Worm (Caenorhabditis elegans): ENCODE measurements around the gene F46C5.1.

F46C5.1 gene

DNA sequence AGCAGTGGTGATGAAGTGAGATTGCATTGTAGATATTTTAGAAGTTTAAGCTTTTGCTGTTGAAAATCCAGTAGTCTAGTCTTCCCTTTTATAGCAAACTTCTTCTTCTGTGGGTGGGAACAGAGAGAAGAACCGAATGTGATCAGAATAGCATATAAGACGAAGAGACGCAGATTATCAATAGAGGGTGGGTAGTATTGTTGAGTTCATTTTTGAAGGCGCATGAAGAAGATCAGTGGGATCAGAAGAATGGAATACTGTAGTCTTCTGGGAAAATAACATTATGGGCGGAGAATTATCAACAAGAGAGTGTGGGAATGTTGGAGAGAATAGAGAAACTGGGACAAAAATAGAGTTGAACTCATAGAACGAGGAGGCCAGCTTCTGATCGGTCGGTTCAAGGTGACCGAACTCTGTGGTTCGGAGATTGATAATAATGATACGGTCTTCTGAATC, at the start of gene F46C5.1:
Gene F46C5.1 (minus strand): TSS at position 51 of the 456 bp plus-strand sequence.
- TF ChIP-seq unc-62 (GFP tag; optimal IDR thresholded peaks at IDR 0.05) = no peak

DNA sequence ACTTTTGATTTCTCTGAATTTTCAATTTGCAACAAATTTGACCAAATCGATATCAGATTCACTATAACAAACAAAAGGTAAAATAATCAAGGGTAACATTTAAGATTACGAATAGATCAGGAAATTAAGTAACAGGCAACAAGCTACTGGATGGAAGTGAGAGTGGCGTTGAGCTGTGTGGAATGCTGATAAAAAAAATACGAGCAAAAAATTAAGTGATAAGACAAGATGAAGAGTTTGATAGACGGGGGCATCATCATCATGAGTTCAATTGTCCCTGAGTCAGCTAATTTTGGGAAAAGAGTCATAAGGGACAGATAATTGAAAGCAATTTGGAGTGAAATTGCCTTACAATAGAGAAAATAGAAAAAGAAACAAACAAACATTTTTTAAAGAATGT, 45.9 kb upstream of the F46C5.1 start:
- TF ChIP-seq unc-62 (GFP tag; optimal IDR thresholded peaks at IDR 0.05) = no peak

DNA sequence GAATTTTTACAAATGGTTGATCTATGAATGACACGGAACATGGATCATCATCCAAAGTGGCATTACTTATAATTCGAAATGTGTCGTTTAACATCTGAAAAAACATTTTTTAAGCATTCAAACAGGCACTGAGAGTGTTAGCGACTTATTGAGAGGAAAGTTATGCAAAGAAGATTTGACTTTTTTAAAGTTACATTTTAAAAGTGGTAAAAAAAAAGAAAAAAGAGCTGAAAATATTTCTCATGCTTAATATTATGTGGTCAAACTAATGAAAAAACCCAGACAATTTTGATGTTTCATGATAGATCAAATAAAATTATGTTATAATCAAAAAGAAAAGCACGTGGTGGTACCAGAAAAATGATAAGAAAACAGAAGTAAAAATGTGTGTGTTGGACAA, 44.1 kb upstream of the F46C5.1 start, which contains the start of gene npr-20:
Gene npr-20 (minus strand): TSS at position 101 of the 400 bp plus-strand sequence.
- TF ChIP-seq unc-62 (GFP tag; optimal IDR thresholded peaks at IDR 0.05) = no peak

DNA sequence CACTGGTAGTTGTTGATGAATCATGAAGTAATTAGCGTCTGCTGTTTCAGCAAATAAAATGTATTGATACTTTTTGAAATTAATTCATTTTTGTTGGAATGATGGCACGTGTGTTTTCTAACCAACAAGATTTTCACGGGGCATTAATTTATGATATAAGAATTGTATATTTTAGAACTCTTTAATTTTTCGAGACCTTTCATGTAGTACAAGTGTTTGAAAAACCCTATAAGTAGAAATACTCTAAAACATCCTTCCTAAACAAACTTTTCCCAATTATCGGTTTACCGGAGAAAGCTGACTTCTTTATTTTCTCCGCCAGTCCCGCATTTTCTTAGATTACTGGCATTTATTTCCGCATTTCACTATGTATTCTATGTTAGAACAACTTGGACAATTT, 38.6 kb upstream of the F46C5.1 start, which contains the start of gene snb-6:
Gene snb-6 (minus strand): TSS at position 101 of the 400 bp plus-strand sequence.
- TF ChIP-seq unc-62 (GFP tag; optimal IDR thresholded peaks at IDR 0.05) = no peak

DNA sequence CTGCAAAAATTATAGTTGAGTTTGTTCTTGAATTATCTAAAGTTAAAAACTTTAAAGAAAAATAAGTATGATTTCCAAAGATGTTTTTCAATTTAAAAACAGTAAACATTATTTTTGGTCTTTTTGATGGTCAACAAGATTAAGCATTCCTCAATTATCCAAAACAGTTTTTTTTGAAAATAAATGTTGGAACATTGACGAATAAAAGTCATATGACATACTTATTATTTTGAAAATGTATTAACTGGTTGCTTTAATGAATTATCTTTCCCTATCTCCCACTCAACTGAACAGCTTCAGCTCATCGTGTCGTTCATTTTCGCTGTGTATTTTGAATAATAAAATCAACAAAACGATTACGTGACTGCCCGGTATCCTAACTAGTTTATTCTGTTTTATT, 36.1 kb upstream of the F46C5.1 start:
- TF ChIP-seq unc-62 (GFP tag; optimal IDR thresholded peaks at IDR 0.05) = no peak

DNA sequence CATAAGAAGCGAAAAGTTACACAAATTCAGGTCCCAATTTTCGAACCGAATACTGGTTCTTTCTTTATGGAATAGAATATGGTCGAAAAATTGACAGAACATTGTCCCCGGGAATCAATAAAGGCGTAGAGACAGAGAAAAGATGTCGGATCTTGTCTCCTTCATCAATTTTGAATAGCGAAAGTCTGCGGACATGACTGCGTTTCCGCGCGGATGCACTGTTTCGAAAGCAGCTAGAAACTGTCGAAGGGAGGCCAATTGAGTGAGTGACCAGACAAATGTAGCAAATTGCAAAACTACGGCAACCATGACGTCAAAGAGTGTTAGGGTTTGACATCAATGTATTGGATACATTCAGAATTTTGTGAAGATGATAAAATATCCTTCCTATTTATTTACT, 35.5 kb upstream of the F46C5.1 start:
- no peak for TF ChIP-seq unc-62 (GFP tag; optimal IDR thresholded peaks at IDR 0.05)

DNA sequence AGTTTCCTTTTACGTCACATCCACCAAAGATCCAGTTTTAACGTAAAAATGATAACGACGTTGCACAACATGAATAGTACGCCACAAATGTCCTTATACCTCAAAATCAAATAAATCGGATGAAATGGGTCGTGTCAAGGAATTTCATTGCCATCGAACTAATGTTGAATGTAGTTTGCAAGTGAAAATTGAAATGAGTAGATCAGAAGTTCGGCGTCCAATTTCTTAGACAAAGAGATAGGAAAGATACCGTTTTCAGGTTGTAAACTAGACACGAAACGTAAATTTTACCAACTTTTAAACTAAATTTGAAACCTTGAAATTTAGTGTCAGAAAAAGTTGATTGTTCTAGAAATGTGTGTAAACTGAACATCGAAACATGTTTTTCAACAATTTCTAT, 33.9 kb upstream of the F46C5.1 start:
- no peak for TF ChIP-seq unc-62 (GFP tag; optimal IDR thresholded peaks at IDR 0.05)

DNA sequence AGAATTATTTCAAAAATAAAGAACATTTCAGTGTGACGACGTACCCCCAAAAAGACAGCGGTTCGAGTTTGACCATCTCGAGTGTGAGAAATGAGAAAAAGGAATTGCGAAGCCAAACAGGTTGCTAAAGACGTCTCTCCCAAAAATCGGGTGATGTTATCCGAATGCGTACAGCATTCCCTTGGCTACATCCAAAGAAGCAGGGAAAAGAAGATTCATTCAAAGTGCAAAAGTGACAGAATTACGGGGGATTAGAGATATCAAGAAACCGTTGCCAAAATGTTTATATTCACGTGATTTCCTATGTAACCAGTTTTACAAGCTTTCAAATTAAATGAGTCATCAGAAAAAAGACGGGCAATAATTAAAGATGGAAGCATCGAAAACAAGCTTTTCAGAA, 33.0 kb upstream of the F46C5.1 start:
- TF ChIP-seq unc-62 (GFP tag; optimal IDR thresholded peaks at IDR 0.05) = no peak

DNA sequence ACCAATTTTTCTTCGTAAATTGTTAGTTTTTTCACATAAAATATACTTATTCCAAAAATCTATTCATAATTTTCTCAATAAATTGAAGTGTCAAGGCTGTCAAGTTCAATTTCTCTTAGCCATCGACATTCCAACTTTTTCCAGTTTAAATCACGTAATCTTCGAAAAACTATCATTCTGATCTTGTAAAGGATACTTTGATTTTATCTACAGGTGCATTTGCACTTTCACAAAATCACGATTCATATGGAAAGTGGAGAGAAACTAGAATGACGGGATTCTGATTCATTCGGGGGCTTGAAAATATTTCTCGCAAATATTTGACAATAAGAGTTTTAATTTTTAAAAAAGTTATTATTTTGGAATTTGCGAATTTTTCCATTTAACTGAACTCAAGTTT, 32.2 kb upstream of the F46C5.1 start:
- TF ChIP-seq unc-62 (GFP tag; optimal IDR thresholded peaks at IDR 0.05) = no peak

DNA sequence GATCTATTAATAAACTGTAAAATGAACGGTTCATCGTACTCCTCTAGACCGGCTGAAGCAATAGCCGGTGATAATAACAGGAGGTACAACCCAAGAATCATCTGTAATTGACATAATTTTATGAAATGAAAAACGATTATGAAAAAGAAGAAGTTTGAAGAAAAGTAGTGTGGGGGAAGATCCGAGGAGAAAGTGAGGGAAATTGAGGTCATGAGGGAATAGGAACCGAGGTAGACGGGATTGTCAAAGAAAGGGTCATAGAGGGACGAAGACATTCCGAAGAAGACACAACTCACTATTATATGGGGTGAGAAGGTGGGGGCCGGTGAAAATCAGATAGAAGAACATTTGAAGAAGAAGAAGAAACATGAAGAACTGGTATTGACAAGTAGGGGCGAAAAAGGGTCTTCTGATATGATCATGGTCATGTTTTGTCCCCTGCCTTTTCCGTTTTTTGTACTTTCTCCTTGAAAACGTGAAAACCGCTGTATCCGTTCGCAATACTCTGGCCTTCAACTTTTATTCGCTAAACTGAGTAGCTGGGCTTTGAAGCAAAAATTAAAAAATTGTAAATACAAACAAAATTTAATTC, 31.1 kb upstream of the F46C5.1 start, which contains the start of gene oac-46:
Gene oac-46 (minus strand): TSS at position 101 of the 592 bp plus-strand sequence.
- no peak for TF ChIP-seq unc-62 (GFP tag; optimal IDR thresholded peaks at IDR 0.05)

DNA sequence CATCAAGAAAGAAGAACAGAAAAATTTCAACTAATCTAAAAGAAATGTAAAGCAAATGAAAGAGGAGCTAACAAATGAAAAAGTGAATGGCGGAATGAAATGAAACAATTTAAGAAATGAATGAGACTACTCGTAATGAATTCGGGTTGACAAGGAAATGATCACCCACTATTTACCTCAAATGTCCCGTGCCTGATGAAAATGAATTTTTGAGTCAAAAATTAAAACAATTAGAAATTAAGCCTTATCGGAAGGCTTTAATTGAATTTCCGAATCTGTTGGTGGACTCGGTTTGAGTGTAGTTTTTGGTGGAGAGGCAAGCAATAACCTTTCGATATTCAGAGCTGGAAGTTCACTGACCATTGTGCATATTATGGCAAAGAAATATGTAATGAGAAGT, 28.0 kb upstream of the F46C5.1 start:
- no peak for TF ChIP-seq unc-62 (GFP tag; optimal IDR thresholded peaks at IDR 0.05)

DNA sequence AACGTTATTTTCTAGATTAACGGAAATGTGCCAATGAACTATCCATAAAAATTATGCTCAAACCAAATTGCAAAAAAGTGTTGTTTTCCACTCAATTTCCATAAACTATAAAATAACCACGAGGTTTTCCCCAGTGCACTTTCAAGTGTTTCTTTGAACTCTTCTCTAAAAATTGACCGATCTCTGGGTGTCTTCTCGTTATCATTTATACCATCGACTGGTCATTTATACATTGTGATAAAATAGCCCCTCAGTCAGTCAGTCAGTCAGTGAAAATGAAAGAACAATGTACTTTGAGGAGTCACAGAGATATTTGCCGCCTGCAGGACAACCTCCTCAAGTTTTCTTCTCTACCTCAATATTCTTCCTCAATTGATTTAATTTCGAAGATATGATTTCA, 24.9 kb upstream of the F46C5.1 start:
- no peak for TF ChIP-seq unc-62 (GFP tag; optimal IDR thresholded peaks at IDR 0.05)

DNA sequence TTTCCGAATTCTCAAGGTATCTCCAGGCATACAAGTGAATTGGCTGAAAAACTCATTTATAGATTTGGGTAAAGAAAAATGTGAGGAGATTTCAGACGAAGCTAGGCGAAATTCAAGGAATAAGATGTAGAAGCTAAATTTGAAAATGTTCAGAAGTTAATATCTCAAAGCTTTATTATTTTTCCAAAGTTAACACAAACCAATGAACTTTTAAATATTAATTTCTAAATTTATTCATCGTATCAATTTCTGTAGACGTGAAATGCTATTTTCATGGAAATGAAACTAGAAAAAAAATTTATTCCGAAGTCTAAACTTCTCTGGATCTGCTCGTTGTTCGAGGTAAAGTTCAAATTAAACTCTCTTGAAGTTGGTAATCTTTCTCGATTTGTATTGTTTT, 24.3 kb upstream of the F46C5.1 start, which contains the start of gene agxt-1:
Gene agxt-1 (plus strand): TSS at position 301 of the 400 bp plus-strand sequence.
- TF ChIP-seq unc-62 (GFP tag; optimal IDR thresholded peaks at IDR 0.05) = no peak

DNA sequence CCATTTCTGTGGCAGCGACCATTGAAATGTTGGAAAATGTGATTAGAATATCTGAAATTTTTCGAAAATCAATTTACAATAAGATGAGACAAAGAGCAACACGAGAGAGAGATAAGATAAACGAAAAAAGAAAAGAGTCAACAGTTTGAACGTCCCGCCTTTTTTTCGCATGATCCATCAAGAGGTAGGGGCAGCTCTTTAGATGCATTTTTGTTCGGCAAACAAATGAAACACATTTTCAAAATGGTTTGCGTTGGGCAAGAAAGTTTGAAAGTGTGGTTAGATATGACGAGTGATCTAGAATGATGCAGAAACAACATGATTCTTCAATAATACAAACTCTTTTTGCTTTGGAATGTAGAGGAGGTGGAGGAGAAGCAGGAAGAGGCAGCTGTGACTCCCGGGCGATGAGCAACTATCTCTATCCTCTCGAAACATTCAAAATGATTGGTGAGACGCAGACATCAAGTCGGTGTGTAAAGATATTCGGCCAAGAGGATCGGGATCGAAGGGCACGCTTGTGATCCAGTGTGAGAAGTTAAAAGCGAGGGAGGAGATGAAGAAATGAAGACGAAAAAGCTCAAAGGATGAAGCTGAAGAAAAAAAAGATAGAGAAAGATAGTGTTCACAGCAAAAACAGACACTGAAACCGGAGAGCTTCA, 23.6 kb upstream of the F46C5.1 start, which contains the start of gene F46C5.6:
Gene F46C5.6 (minus strand): TSS at position 51 of the 662 bp plus-strand sequence.
- no peak for TF ChIP-seq unc-62 (GFP tag; optimal IDR thresholded peaks at IDR 0.05)

DNA sequence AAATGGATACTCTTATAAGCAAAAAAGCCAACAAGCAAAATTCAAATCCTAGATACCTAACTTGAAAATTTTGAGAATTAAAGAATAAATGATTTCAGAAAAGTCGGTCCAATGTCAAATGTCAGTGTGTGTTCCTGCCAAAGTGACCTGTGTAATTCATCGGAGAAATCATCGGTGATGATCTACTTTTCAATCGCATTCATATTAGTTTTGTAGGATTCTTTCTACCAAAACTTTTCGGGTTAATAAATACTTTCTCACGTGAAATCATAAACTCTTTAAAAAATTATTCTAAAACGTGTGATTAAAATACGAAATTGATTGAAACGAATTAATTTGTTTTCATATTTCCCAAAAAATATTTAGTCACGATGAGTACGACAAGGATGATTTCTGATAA, 18.0 kb upstream of the F46C5.1 start, which contains the start of gene F46C5.7:
Gene F46C5.7 (plus strand): TSS at position 301 of the 400 bp plus-strand sequence.
- no peak for TF ChIP-seq unc-62 (GFP tag; optimal IDR thresholded peaks at IDR 0.05)

DNA sequence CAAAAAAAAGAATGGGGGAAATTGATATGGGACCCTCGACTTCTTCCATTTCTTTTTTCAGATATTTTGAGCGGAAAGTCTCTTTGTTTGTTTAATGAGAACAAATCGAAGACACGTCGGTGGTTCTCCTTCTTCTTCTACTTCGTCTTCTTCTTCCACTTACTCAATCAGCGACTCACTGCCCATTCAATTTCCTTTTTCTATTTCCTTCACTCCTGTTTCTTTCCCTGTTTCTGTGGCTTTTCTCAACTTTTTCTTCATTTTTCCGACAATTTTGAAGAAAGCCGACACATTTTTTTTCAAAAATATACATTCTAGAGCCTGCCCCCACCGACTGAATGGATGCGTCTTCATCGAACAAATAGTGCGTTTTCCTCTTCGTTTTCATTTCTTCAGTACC, 14.9 kb upstream of the F46C5.1 start, which contains the start of gene F46C5.4:
Gene F46C5.4 (plus strand): TSS at position 222 of the 400 bp plus-strand sequence.
- no peak for TF ChIP-seq unc-62 (GFP tag; optimal IDR thresholded peaks at IDR 0.05)

DNA sequence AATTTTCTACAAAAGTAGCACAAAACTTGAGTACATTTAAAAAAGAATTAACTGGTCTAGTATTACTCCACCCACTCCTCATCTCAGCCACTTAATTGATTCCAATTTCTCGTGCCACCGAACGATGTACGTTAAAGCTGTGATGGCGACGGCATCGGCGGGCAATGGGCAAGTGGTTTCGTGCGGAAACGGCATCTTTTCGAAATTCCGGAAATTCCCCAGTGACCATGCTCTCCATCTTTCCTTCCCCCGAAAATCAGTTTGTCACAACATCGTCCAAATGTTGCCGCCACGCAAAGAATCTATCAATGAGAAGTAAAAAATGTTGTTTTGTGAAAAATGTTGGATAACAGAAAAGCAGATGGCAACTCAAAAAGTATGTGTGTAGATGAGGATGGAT, 12.0 kb upstream of the F46C5.1 start:
- TF ChIP-seq unc-62 (GFP tag; optimal IDR thresholded peaks at IDR 0.05) = no peak

Data from whole organism, dauer.